Worm (Caenorhabditis elegans) whole organism, young adult: ENCODE measurements around the gene E04F6.9.

ENCODE experiments used
- F55B11.4 ChIP-seq: sonication (generic microtip); optimal IDR thresholded peaks from 2 replicates; lab custom pipeline; 2016; ENCODE audit warnings: missing compliant biosample characterization, missing genetic modification characterization, borderline replicate concordance; ENCODE audit not compliant: insufficient read depth
- Y53G8AR.9 ChIP-seq: fragments of 200-800 bp; sonication (Bioruptor generic); conservative IDR thresholded peaks from 2 replicates; pipeline ENCODE4 v1.3.6; 2022; ENCODE audit warnings: missing genetic modification reagents, missing genetic modification characterization, missing compliant biosample characterization
- efl-1 ChIP-seq: fragments of 150-350 bp; optimal IDR thresholded peaks from 2 replicates; lab custom pipeline; 2014; ENCODE audit warnings: missing biosample characterization, missing genetic modification reagents, missing genetic modification characterization
- him-1 ChIP-seq: sonication (generic microtip); optimal IDR thresholded peaks from 2 replicates; lab custom pipeline; 2016; ENCODE audit warnings: missing genotype, missing genetic modification reagents, missing genetic modification characterization, missing compliant biosample characterization
- mcd-1 ChIP-seq: fragments of 200-800 bp; sonication (Bioruptor generic); IDR thresholded peaks from 2 replicates; pipeline ENCODE4 v1.3.6; 2022; ENCODE audit warnings: missing genetic modification reagents, missing genetic modification characterization, missing compliant biosample characterization
- snpc-4 ChIP-seq, 5 experiments: fragments of 150-350 bp in 1 of 5; sonication (generic microtip) in 4 of 5; optimal IDR thresholded peaks; 2 replicates each; lab custom pipeline; 2014 to 2018; ENCODE audit warnings: missing genetic modification characterization in 5 of 5, missing biosample characterization in 3 of 5, antibody characterized with exemption in 2 of 5, mild to moderate bottlenecking in 2 of 5, missing compliant biosample characterization in 2 of 5, missing genotype in 2 of 5, moderate library complexity in 2 of 5, missing genetic modification reagents in 1 of 5
- unc-62 ChIP-seq: fragments of 150-350 bp; optimal IDR thresholded peaks from 2 replicates; lab custom pipeline; 2014; ENCODE audit warnings: missing biosample characterization, missing genetic modification reagents, missing genetic modification characterization
- ztf-28 ChIP-seq: fragments of 200-800 bp; sonication (Bioruptor generic); IDR thresholded peaks from 2 replicates; pipeline ENCODE4 v1.3.6; 2022; ENCODE audit warnings: missing genetic modification reagents, missing genetic modification characterization, missing compliant biosample characterization

ce11 chrII:7182630-7183029, 29.3 kb downstream of the E04F6.9 start:
- TF ChIP-seq ztf-28 (GFP tag; lab: Robert Waterston, UW): no peak
- TF ChIP-seq snpc-4 (GFP tag; optimal IDR thresholded peaks at IDR 0.05; lab: Kevin White, UChicago): no peak
- TF ChIP-seq snpc-4 (tag; optimal IDR thresholded peaks at IDR 0.05; lab: Kevin White, UChicago): no peak
- TF ChIP-seq efl-1 (GFP tag; lab: Kevin White, UChicago): no peak
- no peak for TF ChIP-seq mcd-1 (GFP tag; lab: Robert Waterston, UW)
- no peak for TF ChIP-seq Y53G8AR.9
- TF ChIP-seq him-1 (tag; lab: Kevin White, UChicago): no peak
- no peak for TF ChIP-seq unc-62 (GFP tag; lab: Kevin White, UChicago)
- TF ChIP-seq F55B11.4 (tag; lab: Kevin White, UChicago): no peak
